Worm (Caenorhabditis elegans) whole organism, midembryonic: Measurements from ENCODE around the gene set-14.

Source experiments
- T22C8.4 ChIP-seq: fragments of 200-800 bp; sonication (Bioruptor generic); IDR thresholded peaks from 2 replicates; pipeline ENCODE4 v1.3.6; 2022; ENCODE audit warnings: missing genetic modification characterization, missing compliant biosample characterization
- cog-1 ChIP-seq: sonication (generic microtip); optimal IDR thresholded peaks from 2 replicates; lab custom pipeline; 2016; ENCODE audit warnings: missing genetic modification characterization, missing compliant biosample characterization
- flt-1 ChIP-seq: fragments of 200-800 bp; sonication (Bioruptor generic); IDR thresholded peaks from 2 replicates; pipeline ENCODE4 v1.3.6; 2022; ENCODE audit warnings: missing genetic modification characterization, missing compliant biosample characterization
- klf-2 ChIP-seq: fragments of 200-800 bp; sonication (Bioruptor generic); conservative IDR thresholded peaks from 2 replicates; pipeline ENCODE4 v1.3.6; 2022; ENCODE audit warnings: missing genetic modification reagents, missing genetic modification characterization, missing compliant biosample characterization
- med-1 ChIP-seq: sonication (generic microtip); optimal IDR thresholded peaks from 2 replicates; lab custom pipeline; 2017; ENCODE audit warnings: missing genetic modification characterization, mild to moderate bottlenecking, missing compliant biosample characterization, antibody characterized with exemption, missing genetic modification reagents; ENCODE audit not compliant: insufficient read depth
- ref-1 ChIP-seq: fragments of 200-800 bp; sonication (Bioruptor generic); conservative IDR thresholded peaks from 2 replicates; pipeline ENCODE4 v1.3.6; 2022; ENCODE audit warnings: missing genetic modification reagents, missing genetic modification characterization, missing compliant biosample characterization
- tab-1 ChIP-seq: fragments of 200-800 bp; sonication (Bioruptor generic); IDR thresholded peaks from 2 replicates; pipeline ENCODE4 v1.3.6; 2022; ENCODE audit warnings: missing genetic modification characterization, missing compliant biosample characterization
- ztf-23 ChIP-seq: fragments of 200-800 bp; sonication (Bioruptor generic); IDR thresholded peaks from 2 replicates; pipeline ENCODE4 v1.3.6; 2022; ENCODE audit warnings: missing genetic modification reagents, missing genetic modification characterization, missing compliant biosample characterization
- ztf-29 ChIP-seq: fragments of 200-800 bp; sonication (Bioruptor generic); IDR thresholded peaks from 2 replicates; pipeline ENCODE4 v1.3.6; 2022; ENCODE audit warnings: missing genetic modification reagents, missing genetic modification characterization, missing compliant biosample characterization

Gene set-14

ce11 chrII:10759425-10759824 is 36.7 kb downstream of the set-14 start:
- TF ChIP-seq T22C8.4 (GFP tag; lab: Robert Waterston, UW): no peak
- TF ChIP-seq ztf-29 (GFP tag; lab: Robert Waterston, UW): no peak
- no peak for TF ChIP-seq flt-1 (GFP tag; lab: Robert Waterston, UW)
- no peak for TF ChIP-seq klf-2 (GFP tag; lab: Robert Waterston, UW)
- no peak for TF ChIP-seq ref-1
- TF ChIP-seq tab-1 (GFP tag; lab: Robert Waterston, UW): no peak
- TF ChIP-seq med-1 (GFP tag; lab: Kevin White, UChicago): no peak
- no peak for TF ChIP-seq cog-1 (tag; lab: Kevin White, UChicago)
- no peak for TF ChIP-seq ztf-23

- no peak for TF ChIP-seq ref-1
- TF ChIP-seq ztf-29 (GFP tag; lab: Robert Waterston, UW): no peak
- TF ChIP-seq T22C8.4 (GFP tag; lab: Robert Waterston, UW): no peak
- TF ChIP-seq med-1 (GFP tag; lab: Kevin White, UChicago): no peak
- TF ChIP-seq klf-2 (GFP tag; lab: Robert Waterston, UW): no peak
- no peak for TF ChIP-seq flt-1 (GFP tag; lab: Robert Waterston, UW)
- TF ChIP-seq cog-1 (tag; lab: Kevin White, UChicago): no peak
- no peak for TF ChIP-seq ztf-23
- no peak for TF ChIP-seq tab-1 (GFP tag; lab: Robert Waterston, UW)
Observed at ce11 chrII:10758951-10759350, 37.1 kb downstream of the set-14 start.

- TF ChIP-seq klf-2 (GFP tag; lab: Robert Waterston, UW) (no peak), tab-1 (GFP tag; lab: Robert Waterston, UW) (no peak)
Observed at ce11 chrII:10755455-10755854, 40.6 kb downstream of the set-14 start.

- no peak for TF ChIP-seq ztf-29 (GFP tag; lab: Robert Waterston, UW)
Observed at ce11 chrII:10753694-10754093, 42.4 kb downstream of the set-14 start.

ce11 chrII:10744801-10745200 is 51.3 kb downstream of the set-14 start:
- TF ChIP-seq med-1 (GFP tag; lab: Kevin White, UChicago) (no peak), ref-1 (no peak), tab-1 (GFP tag; lab: Robert Waterston, UW) (no peak), ztf-23 (no peak), klf-2 (GFP tag; lab: Robert Waterston, UW) (no peak), cog-1 (tag; lab: Kevin White, UChicago) (no peak), flt-1 (GFP tag; lab: Robert Waterston, UW) (no peak), T22C8.4 (GFP tag; lab: Robert Waterston, UW) (no peak), ztf-29 (GFP tag; lab: Robert Waterston, UW) (no peak)
